Worm (Caenorhabditis elegans) whole organism, midembryonic: ENCODE data around the gene ekl-5.

ENCODE experiments used
- T22C8.4 ChIP-seq: fragments of 200-800 bp; sonication (Bioruptor generic); IDR thresholded peaks from 2 replicates; pipeline ENCODE4 v1.3.6; 2022; ENCODE audit warnings: missing genetic modification characterization, missing compliant biosample characterization
- cog-1 ChIP-seq: sonication (generic microtip); optimal IDR thresholded peaks from 2 replicates; lab custom pipeline; 2016; ENCODE audit warnings: missing genetic modification characterization, missing compliant biosample characterization
- flt-1 ChIP-seq: fragments of 200-800 bp; sonication (Bioruptor generic); IDR thresholded peaks from 2 replicates; pipeline ENCODE4 v1.3.6; 2022; ENCODE audit warnings: missing genetic modification characterization, missing compliant biosample characterization
- klf-2 ChIP-seq: fragments of 200-800 bp; sonication (Bioruptor generic); conservative IDR thresholded peaks from 2 replicates; pipeline ENCODE4 v1.3.6; 2022; ENCODE audit warnings: missing genetic modification reagents, missing genetic modification characterization, missing compliant biosample characterization
- med-1 ChIP-seq: sonication (generic microtip); optimal IDR thresholded peaks from 2 replicates; lab custom pipeline; 2017; ENCODE audit warnings: missing genetic modification characterization, mild to moderate bottlenecking, missing compliant biosample characterization, antibody characterized with exemption, missing genetic modification reagents; ENCODE audit not compliant: insufficient read depth
- ref-1 ChIP-seq: fragments of 200-800 bp; sonication (Bioruptor generic); conservative IDR thresholded peaks from 2 replicates; pipeline ENCODE4 v1.3.6; 2022; ENCODE audit warnings: missing genetic modification reagents, missing genetic modification characterization, missing compliant biosample characterization
- tab-1 ChIP-seq: fragments of 200-800 bp; sonication (Bioruptor generic); IDR thresholded peaks from 2 replicates; pipeline ENCODE4 v1.3.6; 2022; ENCODE audit warnings: missing genetic modification characterization, missing compliant biosample characterization
- ztf-23 ChIP-seq: fragments of 200-800 bp; sonication (Bioruptor generic); IDR thresholded peaks from 2 replicates; pipeline ENCODE4 v1.3.6; 2022; ENCODE audit warnings: missing genetic modification reagents, missing genetic modification characterization, missing compliant biosample characterization
- ztf-29 ChIP-seq: fragments of 200-800 bp; sonication (Bioruptor generic); IDR thresholded peaks from 2 replicates; pipeline ENCODE4 v1.3.6; 2022; ENCODE audit warnings: missing genetic modification reagents, missing genetic modification characterization, missing compliant biosample characterization

Gene ekl-5

ce11 chrX:13876860-13877259 is 40.1 kb downstream of the ekl-5 start:
- TF ChIP-seq tab-1 (GFP tag; lab: Robert Waterston, UW): no peak
- no peak for TF ChIP-seq klf-2 (GFP tag; lab: Robert Waterston, UW)
- no peak for TF ChIP-seq flt-1 (GFP tag; lab: Robert Waterston, UW)
- TF ChIP-seq ztf-23 (GFP tag; lab: Robert Waterston, UW): no peak
- no peak for TF ChIP-seq cog-1 (tag; lab: Kevin White, UChicago)
- TF ChIP-seq med-1 (GFP tag; lab: Kevin White, UChicago): no peak
- TF ChIP-seq ref-1 (GFP tag; lab: Robert Waterston, UW): no peak
- TF ChIP-seq T22C8.4 (GFP tag; lab: Robert Waterston, UW): no peak
- TF ChIP-seq ztf-29: no peak

- TF ChIP-seq med-1 (GFP tag; lab: Kevin White, UChicago): no peak
- no peak for TF ChIP-seq ref-1 (GFP tag; lab: Robert Waterston, UW)
- TF ChIP-seq flt-1 (GFP tag; lab: Robert Waterston, UW): no peak
- TF ChIP-seq klf-2 (GFP tag; lab: Robert Waterston, UW): no peak
- TF ChIP-seq tab-1 (GFP tag; lab: Robert Waterston, UW): no peak
- TF ChIP-seq T22C8.4 (GFP tag; lab: Robert Waterston, UW): no peak
- TF ChIP-seq ztf-23 (GFP tag; lab: Robert Waterston, UW): no peak
- no peak for TF ChIP-seq cog-1 (tag; lab: Kevin White, UChicago)
- no peak for TF ChIP-seq ztf-29
These were observed 41.1 kb downstream of the ekl-5 start for ce11 chrX:13875913-13876312.

ce11 chrX:13873324-13873933 is 43.5 kb downstream of the ekl-5 start:
- no peak for TF ChIP-seq cog-1 (tag; lab: Kevin White, UChicago)
- no peak for TF ChIP-seq med-1 (GFP tag; lab: Kevin White, UChicago)

- TF ChIP-seq klf-2 (GFP tag; lab: Robert Waterston, UW) (no peak), ref-1 (GFP tag; lab: Robert Waterston, UW) (no peak), tab-1 (GFP tag; lab: Robert Waterston, UW) (no peak), ztf-29 (no peak), ztf-23 (GFP tag; lab: Robert Waterston, UW) (no peak), med-1 (GFP tag; lab: Kevin White, UChicago) (no peak), T22C8.4 (GFP tag; lab: Robert Waterston, UW) (no peak), flt-1 (GFP tag; lab: Robert Waterston, UW) (no peak), cog-1 (tag; lab: Kevin White, UChicago) (no peak)
These were observed 45.9 kb downstream of the ekl-5 start for ce11 chrX:13871110-13871509.
